Worm (Caenorhabditis elegans): ENCODE data around the gene osm-10.

ce11 chrIII:7239416-7239815 lies 3.7 kb upstream of the osm-10 start:
- TF ChIP-seq unc-39 (tag; optimal IDR thresholded peaks at IDR 0.05) (no peak), ama-1 (optimal IDR thresholded peaks at IDR 0.05) (no peak), spr-3 (GFP tag; optimal IDR thresholded peaks at IDR 0.05) (no peak), madf-5 (GFP tag; IDR thresholded peaks at IDR 0.05) (no peak), nhr-76 (tag; optimal IDR thresholded peaks at IDR 0.05) (no peak), unc-62 (GFP tag; optimal IDR thresholded peaks at IDR 0.05 in 1 of 2) (peak in 1 of 2 experiments; percentile 90), unc-62 (tag; optimal IDR thresholded peaks at IDR 0.05) (no peak), nhr-237 (tag; optimal IDR thresholded peaks at IDR 0.05) (no peak)

All from whole organism, L4 larva.